ENCODE assay signal across 1 worm cellular context in genomic region chrV:3805499-3805898, ce11.
A peak's percentile ranks its signal among the peaks of the same experiment; 100 is the strongest.
TF ChIP-seq lines count a peak whose summit lies in the region.

Gene R08F11.4, minus strand, starts transcription at chrV:3805527.

TF ChIP-seq in whole organism, L1 larva, 84 proteins besides CTCF, POLR2A, EP300 and RAD21 (continued from another document):
- TF ChIP-seq efl-3 (GFP tag; optimal IDR thresholded peaks at IDR 0.05; lab: Kevin White, UChicago) (no peak), tbx-2 (tag; optimal IDR thresholded peaks at IDR 0.05; lab: Kevin White, UChicago) (no peak), isw-1 (GFP tag; IDR thresholded peaks at IDR 0.05; lab: Robert Waterston, UW) (no peak), lin-14 (GFP tag; optimal IDR thresholded peaks at IDR 0.05; lab: Kevin White, UChicago) (peak; percentile 29), zag-1 (tag; optimal IDR thresholded peaks at IDR 0.05; lab: Kevin White, UChicago) (no peak), nhr-20 (tag; optimal IDR thresholded peaks at IDR 0.05; lab: Kevin White, UChicago) (peak; percentile 31), hlh-4 (tag; optimal IDR thresholded peaks at IDR 0.05; lab: Kevin White, UChicago) (no peak), ets-5 (GFP tag; IDR thresholded peaks at IDR 0.05; lab: Robert Waterston, UW) (no peak), lin-39 (tag; optimal IDR thresholded peaks at IDR 0.05; lab: Kevin White, UChicago) (no peak), sptf-1 (tag; optimal IDR thresholded peaks at IDR 0.05; lab: Kevin White, UChicago) (no peak), efl-1 (optimal IDR thresholded peaks at IDR 0.05; lab: Kevin White, UChicago) (no peak), efl-1 (GFP tag; optimal IDR thresholded peaks at IDR 0.05 in 1 of 2; lab: Kevin White, UChicago) (no peak), irx-1 (tag; optimal IDR thresholded peaks at IDR 0.05; lab: Kevin White, UChicago) (no peak), ztf-11 (tag; optimal IDR thresholded peaks at IDR 0.05; lab: Kevin White, UChicago) (no peak), skn-1 (tag; optimal IDR thresholded peaks at IDR 0.05; lab: Kevin White, UChicago) (peak; percentile 13), aha-1 (tag; optimal IDR thresholded peaks at IDR 0.05; lab: Kevin White, UChicago) (no peak), nhr-77 (tag; optimal IDR thresholded peaks at IDR 0.05; lab: Kevin White, UChicago) (no peak), fkh-10 (GFP tag; optimal IDR thresholded peaks at IDR 0.05; lab: Kevin White, UChicago) (no peak), nhr-84 (tag; optimal IDR thresholded peaks at IDR 0.05; lab: Kevin White, UChicago) (no peak), swsn-7 (tag; optimal IDR thresholded peaks at IDR 0.05; lab: Kevin White, UChicago) (no peak), ces-1 (GFP tag; optimal IDR thresholded peaks at IDR 0.05; lab: Kevin White, UChicago) (no peak), ztf-4 (tag; optimal IDR thresholded peaks at IDR 0.05; lab: Kevin White, UChicago) (no peak), alr-1 (tag; optimal IDR thresholded peaks at IDR 0.05; lab: Kevin White, UChicago; ENCODE audit: borderline replicate concordance) (no peak), nhr-85 (tag; lab: Kevin White, UChicago) (peak; percentile 64), nhr-28 (tag; optimal IDR thresholded peaks at IDR 0.05; lab: Kevin White, UChicago) (no peak), nhr-71 (tag; optimal IDR thresholded peaks at IDR 0.05; lab: Kevin White, UChicago) (peak; percentile 26), lin-15B (tag; optimal IDR thresholded peaks at IDR 0.05; lab: Kevin White, UChicago) (no peak), fkh-8 (tag; optimal IDR thresholded peaks at IDR 0.05; lab: Kevin White, UChicago) (no peak), fos-1 (tag; optimal IDR thresholded peaks at IDR 0.05; lab: Kevin White, UChicago) (no peak), fkh-4 (tag; optimal IDR thresholded peaks at IDR 0.05; lab: Kevin White, UChicago; ENCODE audit: borderline replicate concordance) (no peak), lin-35 (GFP tag; optimal IDR thresholded peaks at IDR 0.05; lab: Kevin White, UChicago) (no peak), ceh-8 (GFP tag; optimal IDR thresholded peaks at IDR 0.05; lab: Kevin White, UChicago) (no peak), aly-2 (tag; optimal IDR thresholded peaks at IDR 0.05; lab: Kevin White, UChicago) (no peak), snu-23 (GFP tag; optimal IDR thresholded peaks at IDR 0.05; lab: Kevin White, UChicago) (peak; percentile 9), ama-1 (optimal IDR thresholded peaks at IDR 0.05; lab: Kevin White, UChicago) (no peak)
TF ChIP-seq in whole organism, L1 larva: peak in this region for 7.
